Worm (Caenorhabditis elegans) whole organism, early embryonic: Measurements from ENCODE around the gene F49E11.7.

ENCODE experiments used
- flt-1 ChIP-seq: fragments of 200-800 bp; sonication (Bioruptor generic); IDR thresholded peaks from 2 replicates; pipeline ENCODE4 v1.3.6; 2022; ENCODE audit warnings: missing genetic modification characterization, missing compliant biosample characterization
- hmg-4 ChIP-seq: fragments of 200-800 bp; sonication (Bioruptor generic); optimal IDR thresholded peaks from 2 replicates; lab custom pipeline; 2018; ENCODE audit warnings: mild to moderate bottlenecking, missing genetic modification characterization, missing compliant biosample characterization
- sea-1 ChIP-seq: fragments of 200-800 bp; sonication (Bioruptor generic); conservative IDR thresholded peaks from 2 replicates; pipeline ENCODE4 v1.3.6; 2022; ENCODE audit warnings: missing genetic modification characterization, missing compliant biosample characterization

DNA sequence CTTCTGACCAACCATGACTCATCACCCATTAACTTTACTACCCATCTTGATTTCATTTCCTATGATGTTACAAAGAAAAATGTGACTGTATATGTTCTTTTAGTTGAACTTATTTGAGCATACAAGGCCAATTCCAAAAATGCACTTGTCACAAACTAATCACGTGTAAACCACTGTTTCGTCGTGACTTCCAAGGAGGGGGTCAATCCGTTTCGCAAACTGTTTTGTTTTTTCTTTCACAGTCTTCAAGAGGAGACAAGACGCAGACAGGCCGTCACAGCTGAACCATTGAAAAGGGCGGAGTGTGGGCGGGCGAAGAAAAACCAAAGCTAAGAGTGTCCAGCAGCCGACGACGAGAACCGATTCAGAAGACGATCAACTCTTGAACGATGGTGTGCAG, 26.5 kb downstream of the F49E11.7 start, which contains the start of gene C39E9.8:
- no peak for TF ChIP-seq hmg-4 (GFP tag; lab: Kevin White, UChicago)
- TF ChIP-seq sea-1 (GFP tag; lab: Robert Waterston, UW): no peak
- no peak for TF ChIP-seq flt-1 (GFP tag; lab: Robert Waterston, UW)
